Worm (Caenorhabditis elegans) whole organism, dauer: Measurements from ENCODE around the gene ppm-2.

ENCODE experiments used
- unc-62 ChIP-seq: sonication (generic microtip); optimal IDR thresholded peaks from 2 replicates; lab custom pipeline; 2017; ENCODE audit warnings: missing biosample characterization, missing genetic modification reagents, missing genetic modification characterization

The ppm-2 gene

DNA sequence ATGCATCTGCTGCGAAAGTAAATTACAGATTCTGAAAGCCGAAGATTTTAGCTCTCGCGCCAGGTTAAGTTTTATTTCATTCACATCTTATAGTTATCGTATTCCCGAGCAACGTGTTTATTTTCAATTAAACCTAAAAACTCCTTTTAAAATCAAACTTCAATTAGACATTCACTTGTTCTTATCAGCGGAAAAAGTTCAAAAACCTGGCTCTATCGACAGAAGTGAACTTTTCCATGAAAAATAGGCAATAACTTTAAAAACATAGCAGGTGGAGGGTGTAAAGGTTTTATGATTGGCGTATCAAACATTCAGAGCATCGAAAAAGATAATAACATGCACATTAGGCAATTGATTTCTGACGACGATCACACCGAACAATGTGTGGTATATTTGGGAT, 38.7 kb downstream of the ppm-2 start, which contains the start of gene ppat-1:
Gene ppat-1, plus strand, starts transcription at position 316 of the 400 bp plus-strand sequence.
- no peak for TF ChIP-seq unc-62 (GFP tag; lab: Kevin White, UChicago)

DNA sequence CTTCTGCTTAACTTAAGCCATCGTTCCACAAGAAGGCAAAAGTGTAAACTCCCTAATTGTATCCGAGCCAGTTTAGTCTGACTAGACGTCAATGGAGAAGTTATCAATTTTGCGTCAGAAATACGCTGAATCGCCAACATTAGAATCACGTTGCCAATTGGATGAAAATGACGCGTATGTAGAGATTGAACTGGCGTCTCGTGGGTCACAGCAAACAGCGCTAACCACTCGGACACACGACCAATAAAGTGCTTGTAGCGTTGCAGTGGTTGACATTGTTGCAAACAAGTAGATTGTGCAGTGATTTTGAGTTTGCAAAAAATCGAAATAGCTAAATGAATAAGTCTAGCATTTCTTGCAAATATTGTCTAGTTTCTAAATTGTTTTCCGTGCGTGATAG, 39.3 kb downstream of the ppm-2 start:
- TF ChIP-seq unc-62 (GFP tag; lab: Kevin White, UChicago), result no peak

DNA sequence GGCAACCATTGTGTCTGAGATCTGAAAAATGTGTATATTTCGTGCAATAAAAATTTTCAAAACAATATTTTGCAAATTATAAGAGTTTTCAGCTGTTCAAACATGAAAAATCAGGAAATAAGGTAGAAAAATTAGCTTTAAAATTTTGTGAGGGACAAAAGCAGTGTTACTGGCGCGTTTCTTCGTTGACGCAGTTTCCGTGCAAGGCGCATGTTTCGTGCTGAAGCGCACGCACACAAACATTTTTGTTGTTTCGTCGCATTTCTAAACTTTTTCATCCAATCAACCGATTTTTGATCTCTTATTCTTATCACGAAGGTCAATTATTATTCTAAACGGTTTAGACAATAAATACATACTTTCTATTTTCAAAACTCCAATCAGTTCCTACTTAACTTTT, 43.0 kb downstream of the ppm-2 start, which contains the start of gene nifk-1:
Gene nifk-1, minus strand, starts transcription at position 27 of the 400 bp plus-strand sequence.
- no peak for TF ChIP-seq unc-62 (GFP tag; lab: Kevin White, UChicago)

DNA sequence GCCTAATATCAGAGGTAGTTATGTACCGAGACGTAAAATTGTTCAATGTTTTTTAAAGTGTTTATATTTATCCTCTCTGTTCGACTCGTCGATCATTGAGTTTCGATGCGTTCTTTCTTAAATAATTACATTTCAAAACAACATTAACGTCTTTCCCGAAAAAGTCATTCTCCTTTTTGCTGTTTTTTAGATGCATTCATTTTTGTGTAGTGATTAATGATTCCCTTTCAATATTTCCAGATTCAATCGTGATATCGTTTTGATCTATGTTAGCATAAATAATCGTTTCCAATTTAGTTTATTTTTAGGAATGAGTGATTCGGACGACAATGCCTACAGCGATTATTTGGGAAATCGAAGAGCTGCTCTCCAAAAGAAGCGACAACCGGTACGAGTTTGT, 43.4 kb downstream of the ppm-2 start, which contains the start of gene T04A8.8:
Gene T04A8.8, plus strand, starts transcription at position 301 of the 400 bp plus-strand sequence.
- no peak for TF ChIP-seq unc-62 (GFP tag; lab: Kevin White, UChicago)

DNA sequence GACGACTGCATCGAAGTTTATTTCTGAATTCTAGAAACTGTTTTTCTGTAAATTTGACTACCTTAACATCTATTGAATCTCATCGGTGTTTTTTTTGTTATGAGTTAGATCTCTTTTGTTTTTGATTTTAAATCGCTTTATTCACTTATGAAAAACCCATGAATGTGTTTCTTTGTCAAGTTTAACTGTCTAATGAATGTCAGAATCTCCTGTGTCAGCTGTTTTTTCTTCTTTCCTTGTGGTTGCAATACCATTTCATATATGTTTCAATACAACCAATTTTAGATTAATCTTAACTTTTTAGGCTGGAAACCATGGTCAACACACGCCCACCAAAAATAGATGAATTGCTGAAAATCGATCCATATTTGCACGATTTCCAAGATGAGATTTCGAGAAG, 44.8 kb downstream of the ppm-2 start, which contains the start of gene T04A8.7:
Gene T04A8.7, plus strand, starts transcription at position 301 of the 400 bp plus-strand sequence.
- TF ChIP-seq unc-62 (GFP tag; lab: Kevin White, UChicago), result no peak

DNA sequence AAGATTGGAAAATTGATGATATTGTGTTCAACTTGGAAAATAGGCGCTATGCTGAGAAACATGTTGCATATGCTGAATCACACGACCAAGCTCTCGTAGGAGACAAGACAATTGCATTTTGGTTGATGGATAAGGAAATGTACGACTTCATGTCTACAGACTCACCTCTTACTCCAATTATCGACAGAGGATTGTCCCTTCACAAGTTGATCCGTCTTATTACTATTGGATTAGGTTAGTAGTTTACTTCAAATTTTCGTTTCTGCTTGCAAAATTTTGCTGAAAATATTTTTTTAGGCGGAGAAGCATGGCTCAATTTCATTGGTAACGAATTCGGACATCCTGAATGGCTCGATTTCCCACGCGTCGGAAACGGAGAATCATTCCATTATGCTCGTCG, 46.6 kb downstream of the ppm-2 start:
- TF ChIP-seq unc-62 (GFP tag; lab: Kevin White, UChicago), result no peak

DNA sequence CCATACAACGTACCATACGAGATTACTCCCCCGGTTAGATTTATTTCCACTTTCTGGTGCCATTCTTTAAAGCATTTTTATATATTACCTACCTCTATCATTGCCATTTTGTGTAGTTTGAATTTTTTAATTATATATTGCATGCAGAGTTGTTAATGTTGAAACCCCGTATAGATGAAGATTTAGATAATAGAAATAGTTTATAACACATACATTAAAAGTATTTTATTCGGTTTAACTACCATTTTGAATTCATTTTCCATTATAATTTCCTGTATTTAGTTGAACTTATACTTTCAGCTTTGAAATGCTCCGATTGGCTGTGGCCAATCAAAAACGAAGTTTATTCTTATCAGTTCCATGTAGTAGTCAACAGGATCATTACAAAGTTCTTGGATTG, 47.5 kb downstream of the ppm-2 start, which contains the start of gene dnj-18:
Gene dnj-18, plus strand, starts transcription at position 301 of the 400 bp plus-strand sequence.
- TF ChIP-seq unc-62 (GFP tag; lab: Kevin White, UChicago), result no peak

DNA sequence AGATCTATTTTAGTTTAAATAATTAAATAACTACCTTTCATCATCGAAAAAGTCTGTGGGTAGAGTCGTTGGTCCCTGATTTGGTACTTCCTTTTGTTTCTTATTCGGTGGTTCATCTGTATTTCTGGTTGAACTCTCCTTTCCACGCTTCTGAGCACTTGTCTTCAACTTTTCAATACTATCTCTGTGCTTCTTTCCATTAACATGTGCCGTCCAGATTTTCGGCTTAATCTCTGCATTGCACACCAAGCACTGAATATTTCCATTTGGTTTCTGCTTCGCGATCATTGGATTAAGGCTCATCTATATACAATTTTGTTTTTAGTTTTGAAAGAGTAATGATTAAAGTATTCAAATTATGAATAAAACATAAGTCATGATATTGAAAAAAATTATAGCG, 49.6 kb downstream of the ppm-2 start, which contains the start of gene sel-13:
Gene sel-13, minus strand, starts transcription at position 303 of the 400 bp plus-strand sequence.
- TF ChIP-seq unc-62 (GFP tag; lab: Kevin White, UChicago), result no peak
